Worm (Caenorhabditis elegans): ENCODE results near the gene pmp-1.

ce11 chrII:6863652-6864051 is 19.9 kb downstream of the pmp-1 start, which contains the start of gene aff-1:
- TF ChIP-seq nhr-237 (tag; optimal IDR thresholded peaks at IDR 0.05) (no peak), pha-4 (tag; optimal IDR thresholded peaks at IDR 0.05) (no peak), ztf-11 (tag; optimal IDR thresholded peaks at IDR 0.05) (no peak), elt-3 (tag; optimal IDR thresholded peaks at IDR 0.05) (no peak), unc-62 (GFP tag; optimal IDR thresholded peaks at IDR 0.05) (no peak), mep-1 (tag; optimal IDR thresholded peaks at IDR 0.05) (no peak), elt-1 (tag; optimal IDR thresholded peaks at IDR 0.05; ENCODE audit: borderline replicate concordance, insufficient read depth) (no peak), nhr-2 (tag; optimal IDR thresholded peaks at IDR 0.05) (no peak), mls-2 (tag; optimal IDR thresholded peaks at IDR 0.05) (no peak), ham-2 (GFP tag; optimal IDR thresholded peaks at IDR 0.05) (no peak)

All from whole organism, mixed stage, embryonic.